Fruit fly (Drosophila melanogaster) whole organism, embryonic: Measurements from ENCODE around the gene Hsp60B.

ENCODE experiments used
- CG11560 ChIP-seq: fragments of 200-800 bp; sonication (Bioruptor generic); IDR thresholded peaks from 3 replicates; pipeline ENCODE4 v1.3.6; 2022; ENCODE audit warnings: missing biosample characterization, missing genetic modification characterization
- CG11723 ChIP-seq: fragments of 200-800 bp; sonication (Bioruptor generic); optimal IDR thresholded peaks from 2 replicates; lab custom pipeline; 2017; ENCODE audit warnings: missing biosample characterization, mild to moderate bottlenecking, missing genetic modification characterization
- CG13287 ChIP-seq: fragments of 200-800 bp; sonication (Bioruptor generic); IDR thresholded peaks from 2 replicates; pipeline ENCODE4 v1.3.6; 2022; ENCODE audit warnings: missing biosample characterization, missing genetic modification characterization; ENCODE audit not compliant: partially characterized antibody
- CG15601 ChIP-seq: fragments of 200-800 bp; sonication (Bioruptor generic); optimal IDR thresholded peaks from 3 replicates; lab custom pipeline; 2019; ENCODE audit warnings: missing biosample characterization, mild to moderate bottlenecking, missing genetic modification characterization, moderate library complexity
- CG1602 ChIP-seq: fragments of 200-800 bp; sonication (Bioruptor generic); optimal IDR thresholded peaks from 3 replicates; lab custom pipeline; 2016; ENCODE audit warnings: missing biosample characterization, missing genetic modification characterization
- CG17912 ChIP-seq: fragments of 200-800 bp; sonication (Bioruptor generic); optimal IDR thresholded peaks from 2 replicates; lab custom pipeline; 2018; ENCODE audit warnings: missing biosample characterization, mild to moderate bottlenecking, missing genetic modification characterization
- CG18599 ChIP-seq: fragments of 200-800 bp; sonication (Bioruptor generic); optimal IDR thresholded peaks from 3 replicates; lab custom pipeline; 2017; ENCODE audit warnings: missing biosample characterization, missing genetic modification characterization, mild to moderate bottlenecking, moderate library complexity, missing genetic modification reagents
- CG33557 ChIP-seq: fragments of 200-800 bp; sonication (Bioruptor generic); optimal IDR thresholded peaks from 2 replicates; lab custom pipeline; 2019; ENCODE audit warnings: missing biosample characterization, mild to moderate bottlenecking, missing genetic modification characterization, moderate library complexity
- CG3995 ChIP-seq: fragments of 200-800 bp; sonication (Bioruptor generic); optimal IDR thresholded peaks from 3 replicates; lab custom pipeline; 2016; ENCODE audit warnings: missing biosample characterization, missing genetic modification characterization
- CG6854 ChIP-seq: fragments of 200-800 bp; sonication (Bioruptor generic); optimal IDR thresholded peaks from 3 replicates; lab custom pipeline; 2017; ENCODE audit warnings: missing biosample characterization, mild to moderate bottlenecking, missing genetic modification characterization
- CG7928 ChIP-seq: fragments of 200-800 bp; sonication (Bioruptor generic); optimal IDR thresholded peaks from 2 replicates; lab custom pipeline; 2017; ENCODE audit warnings: missing biosample characterization, mild to moderate bottlenecking, missing genetic modification characterization
- Deaf1 ChIP-seq: fragments of 200-800 bp; optimal IDR thresholded peaks from 3 replicates; lab custom pipeline; 2019; ENCODE audit warnings: missing biosample characterization, mild to moderate bottlenecking, missing genetic modification characterization, moderate library complexity
- Dref ChIP-seq: fragments of 200-800 bp; sonication (Bioruptor generic); IDR thresholded peaks from 2 replicates; pipeline ENCODE4 v1.3.6; 2022; ENCODE audit warnings: missing biosample characterization, missing genetic modification characterization
- E2f1 ChIP-seq: fragments of 200-800 bp; sonication (Bioruptor generic); IDR thresholded peaks from 2 replicates; pipeline ENCODE4 v1.3.6; 2022; ENCODE audit warnings: missing biosample characterization, missing genetic modification characterization
- Hmr ChIP-seq: fragments of 200-800 bp; sonication (Bioruptor generic); optimal IDR thresholded peaks from 3 replicates; lab custom pipeline; 2017; ENCODE audit warnings: mild to moderate bottlenecking, missing biosample characterization, missing genetic modification reagents, missing genetic modification characterization
- Hr39 ChIP-seq: fragments of >200 bp; optimal IDR thresholded peaks from 2 replicates; lab custom pipeline; 2017
- Sox100B ChIP-seq: fragments of 200-800 bp; sonication (Bioruptor generic); optimal IDR thresholded peaks from 3 replicates; lab custom pipeline; 2018; ENCODE audit warnings: missing biosample characterization, mild to moderate bottlenecking, missing genetic modification characterization
- Stat92E ChIP-seq, 3 experiments: fragments of >200 bp in 2 of 3; fragments of 200-800 bp in 1 of 3; sonication (Bioruptor generic) in 1 of 3; optimal IDR thresholded peaks; 2 replicates each; lab custom pipeline; 2017 to 2019; ENCODE audit warnings: missing biosample characterization in 3 of 3, missing genetic modification characterization in 3 of 3, mild to moderate bottlenecking in 1 of 3, moderate library complexity in 1 of 3
- Tbp ChIP-seq: fragments of >200 bp; optimal IDR thresholded peaks from 2 replicates; lab custom pipeline; 2018; ENCODE audit warnings: missing biosample characterization, missing genetic modification characterization
- chn ChIP-seq: fragments of 200-800 bp; sonication (Bioruptor generic); optimal IDR thresholded peaks from 2 replicates; lab custom pipeline; 2016; ENCODE audit warnings: missing biosample characterization, missing genetic modification characterization
- ci ChIP-seq: fragments of 200-800 bp; sonication (Bioruptor generic); IDR thresholded peaks from 3 replicates; pipeline ENCODE4 v1.3.6; 2022; ENCODE audit warnings: missing biosample characterization, missing genetic modification characterization
- croc ChIP-seq: fragments of 200-800 bp; sonication (Bioruptor generic); conservative IDR thresholded peaks from 3 replicates; pipeline ENCODE4 v1.3.6; 2022; ENCODE audit warnings: missing biosample characterization, missing genetic modification characterization
- ewg ChIP-seq: fragments of 200-800 bp; sonication (Bioruptor generic); optimal IDR thresholded peaks from 3 replicates; lab custom pipeline; 2017; ENCODE audit warnings: mild to moderate bottlenecking, missing biosample characterization, missing genetic modification reagents, missing genetic modification characterization
- grn ChIP-seq: fragments of 200-800 bp; sonication (Bioruptor generic); optimal IDR thresholded peaks from 3 replicates; lab custom pipeline; 2017; ENCODE audit warnings: missing biosample characterization, missing genetic modification characterization
- ind ChIP-seq: fragments of 200-800 bp; sonication (Bioruptor generic); optimal IDR thresholded peaks from 3 replicates; lab custom pipeline; 2016; ENCODE audit warnings: missing biosample characterization, missing genetic modification characterization
- jigr1 ChIP-seq: fragments of 200-800 bp; sonication (Bioruptor generic); IDR thresholded peaks from 3 replicates; pipeline ENCODE4 v1.3.6; 2022; ENCODE audit warnings: missing biosample characterization, missing genetic modification characterization
- kay ChIP-seq: fragments of 200-800 bp; sonication (Bioruptor generic); optimal IDR thresholded peaks from 2 replicates; lab custom pipeline; 2016; ENCODE audit warnings: missing biosample characterization, missing genetic modification characterization
- lab ChIP-seq: fragments of 200-800 bp; sonication (Bioruptor generic); optimal IDR thresholded peaks from 3 replicates; lab custom pipeline; 2017; ENCODE audit warnings: missing biosample characterization, missing genetic modification characterization, mild to moderate bottlenecking, moderate library complexity, missing genetic modification reagents
- lbe ChIP-seq: fragments of 200-800 bp; sonication (Bioruptor generic); optimal IDR thresholded peaks from 2 replicates; lab custom pipeline; 2016; ENCODE audit warnings: missing biosample characterization, mild to moderate bottlenecking, missing genetic modification characterization
- lilli ChIP-seq: fragments of 200-800 bp; sonication (Bioruptor generic); optimal IDR thresholded peaks from 3 replicates; lab custom pipeline; 2016; ENCODE audit warnings: missing biosample characterization, missing genetic modification characterization
- nmo ChIP-seq: fragments of 200-800 bp; sonication (Bioruptor generic); optimal IDR thresholded peaks from 2 replicates; lab custom pipeline; 2018; ENCODE audit warnings: missing biosample characterization, mild to moderate bottlenecking, missing genetic modification characterization, moderate library complexity
- p53 ChIP-seq: fragments of 200-800 bp; sonication (Bioruptor generic); optimal IDR thresholded peaks from 2 replicates; lab custom pipeline; 2016; ENCODE audit warnings: missing biosample characterization, missing genetic modification characterization
- peb ChIP-seq: fragments of 200-800 bp; sonication (Bioruptor generic); IDR thresholded peaks from 2 replicates; pipeline ENCODE4 v1.3.6; 2022; ENCODE audit warnings: missing biosample characterization, missing genetic modification characterization
- scrt ChIP-seq: fragments of 200-800 bp; sonication (Bioruptor generic); optimal IDR thresholded peaks from 2 replicates; lab custom pipeline; 2018; ENCODE audit warnings: missing biosample characterization, mild to moderate bottlenecking, missing genetic modification characterization, moderate library complexity
- trem ChIP-seq: fragments of 200-800 bp; optimal IDR thresholded peaks from 3 replicates; lab custom pipeline; 2019; ENCODE audit warnings: missing biosample characterization, mild to moderate bottlenecking, missing genetic modification characterization, moderate library complexity
- z ChIP-seq: fragments of 200-800 bp; sonication (Bioruptor generic); IDR thresholded peaks from 3 replicates; pipeline ENCODE4 v1.3.6; 2022; ENCODE audit warnings: missing biosample characterization, missing genetic modification characterization

Hsp60B gene

dm6 chr2L:749645-750044, 21.5 kb downstream of the Hsp60B start, which contains the start of gene GABA-B-R3:
Gene GABA-B-R3, plus strand, starts transcription at chr2L:749945.
- TF ChIP-seq CG11723 (GFP tag; lab: Kevin White, UChicago), result no peak
- no peak for TF ChIP-seq CG1602 (GFP tag; lab: Kevin White, UChicago)
- TF ChIP-seq CG13287 (GFP tag; lab: Robert Waterston, UW), result no peak
- no peak for TF ChIP-seq Stat92E (GFP tag; optimal IDR thresholded peaks at IDR 0.05; lab: Kevin White, UChicago)
- no peak for TF ChIP-seq E2f1 (GFP tag; lab: Robert Waterston, UW)
- no peak for TF ChIP-seq ci
- no peak for TF ChIP-seq lilli (GFP tag; lab: Kevin White, UChicago)
- no peak for TF ChIP-seq grn (GFP tag; lab: Kevin White, UChicago)
- TF ChIP-seq CG3995, result no peak
- no peak for TF ChIP-seq croc
- no peak for TF ChIP-seq jigr1
- TF ChIP-seq Tbp (GFP tag; lab: Kevin White, UChicago), result no peak
- TF ChIP-seq p53 (GFP tag; lab: Kevin White, UChicago), result no peak

dm6 chr2L:750299-750698, 22.1 kb downstream of the Hsp60B start:
- TF ChIP-seq Hmr (GFP tag; lab: Kevin White, UChicago), result peak; percentile 16
- no peak for TF ChIP-seq trem
- TF ChIP-seq CG15601 (tag; lab: Kevin White, UChicago), result peak; percentile 97
- TF ChIP-seq CG18599, result peak; percentile 1
- TF ChIP-seq ewg (GFP tag; lab: Kevin White, UChicago), result peak; percentile 58
- TF ChIP-seq scrt (GFP tag; lab: Kevin White, UChicago), result peak; percentile 75
- TF ChIP-seq Deaf1, result peak; percentile 30
- peak; percentile 1 for TF ChIP-seq CG6854 (GFP tag; lab: Kevin White, UChicago)
- no peak for TF ChIP-seq CG33557
- peak; percentile 13 for TF ChIP-seq lab (GFP tag; lab: Kevin White, UChicago)
- TF ChIP-seq chn, result no peak
- TF ChIP-seq, all 482 proteins: peak for 8

dm6 chr2L:773247-773646, 45.1 kb downstream of the Hsp60B start, which contains the start of gene CG12506:
Gene CG12506, plus strand, starts transcription at chr2L:773547.
- TF ChIP-seq lbe (GFP tag; lab: Kevin White, UChicago) (no peak), Dref (GFP tag; lab: Robert Waterston, UW) (0 out of 2 replicates have a peak, but pooled peaks have one; percentile 5)

DNA sequence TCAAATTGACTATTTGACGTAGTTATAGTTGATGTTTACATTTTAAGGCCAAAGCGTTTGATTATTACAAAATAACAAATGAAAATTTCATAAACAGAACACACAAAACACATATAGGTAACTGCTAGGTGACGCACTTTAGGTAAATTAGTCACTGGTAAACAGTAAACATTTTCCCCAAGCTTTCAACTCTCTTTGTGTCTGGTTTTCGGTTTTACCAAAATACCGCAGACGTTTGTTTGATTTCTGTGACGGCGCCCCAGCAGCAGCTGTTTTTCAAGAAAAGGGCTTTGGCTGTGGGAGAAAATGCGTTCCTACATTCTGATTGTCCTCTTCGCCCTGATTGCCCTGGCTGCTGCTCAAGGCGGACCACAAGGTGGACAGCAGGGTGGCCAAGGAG, 48.1 kb downstream of the Hsp60B start, which contains the start of gene CG13946:
CG13946 (plus strand) TSS at position 301 of the 400 bp plus-strand sequence.
- TF ChIP-seq z (GFP tag; lab: Robert Waterston, UW) (no peak), Hmr (GFP tag; lab: Kevin White, UChicago) (no peak), ind (GFP tag; lab: Kevin White, UChicago) (no peak), Sox100B (no peak), peb (GFP tag; lab: Robert Waterston, UW) (no peak), kay (GFP tag; lab: Kevin White, UChicago) (no peak), CG17912 (GFP tag; lab: Kevin White, UChicago) (no peak), CG11560 (tag; lab: Robert Waterston, UW) (no peak), CG7928 (GFP tag; lab: Kevin White, UChicago) (no peak)

DNA sequence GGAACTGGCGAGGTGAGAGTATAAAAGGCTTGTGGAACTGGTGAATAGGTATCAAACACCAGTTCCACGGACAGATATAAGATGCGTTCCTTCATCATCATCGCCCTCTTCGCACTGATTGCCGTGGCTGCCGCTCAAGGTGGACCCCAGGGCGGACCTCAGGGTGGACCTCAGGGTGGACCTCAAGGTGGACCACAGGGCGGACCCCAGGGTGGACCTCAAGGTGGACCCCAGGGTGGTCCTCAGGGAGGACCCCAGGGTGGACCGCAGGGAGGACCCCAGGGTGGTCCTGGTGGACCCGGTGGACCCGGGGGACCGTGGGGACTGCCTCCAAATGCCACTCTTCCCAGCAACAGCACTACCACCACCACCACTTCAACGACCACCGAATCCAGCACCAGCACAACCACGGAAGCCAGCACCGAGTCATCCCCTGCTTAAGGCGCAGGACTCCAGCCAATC, 51.0 kb downstream of the Hsp60B start, which contains the start of gene CG13947:
CG13947 (plus strand) TSS at position 51 of the 462 bp plus-strand sequence.
- TF ChIP-seq CG11560 (tag; lab: Robert Waterston, UW) (peak; percentile 11; the same call in 1 of the 3 replicates), nmo (GFP tag; lab: Kevin White, UChicago) (no peak), Hr39 (peak; percentile 96)
